Fruit fly (Drosophila melanogaster) whole organism, prepupa: ENCODE results near the gene TwdlD.

ENCODE experiments used
- CG10669 ChIP-seq: fragments of 200-800 bp; sonication (Bioruptor generic); optimal IDR thresholded peaks from 3 replicates; lab custom pipeline; 2018; ENCODE audit warnings: missing biosample characterization, mild to moderate bottlenecking, missing genetic modification characterization, moderate library complexity
- CG31627 ChIP-seq: fragments of 200-800 bp; sonication (Bioruptor generic); optimal IDR thresholded peaks from 3 replicates; lab custom pipeline; 2016; ENCODE audit warnings: missing biosample characterization, missing genetic modification characterization
- CG6808 ChIP-seq: fragments of 200-800 bp; sonication (Bioruptor generic); optimal IDR thresholded peaks from 3 replicates; lab custom pipeline; 2017; ENCODE audit warnings: missing biosample characterization, missing genetic modification characterization, mild to moderate bottlenecking, moderate library complexity, missing genetic modification reagents
- CG7368 ChIP-seq: fragments of 200-800 bp; sonication (Bioruptor generic); optimal IDR thresholded peaks from 3 replicates; lab custom pipeline; 2016; ENCODE audit warnings: missing biosample characterization, missing genetic modification characterization
- Hr38 ChIP-seq: sonication (Bioruptor generic); optimal IDR thresholded peaks from 2 replicates; lab custom pipeline; 2016; ENCODE audit warnings: missing biosample characterization, missing genetic modification characterization
- Hr39 ChIP-seq: fragments of 200-800 bp; sonication (Bioruptor generic); optimal IDR thresholded peaks from 2 replicates; lab custom pipeline; 2016; ENCODE audit warnings: missing biosample characterization, missing genetic modification characterization
- esn ChIP-seq: fragments of 200-800 bp; sonication (Bioruptor generic); optimal IDR thresholded peaks from 2 replicates; lab custom pipeline; 2016; ENCODE audit warnings: missing biosample characterization, mild to moderate bottlenecking, missing genetic modification characterization, moderate library complexity
- pdm3 ChIP-seq: fragments of 200-800 bp; sonication (Bioruptor generic); optimal IDR thresholded peaks from 3 replicates; lab custom pipeline; 2016; ENCODE audit warnings: missing biosample characterization, missing genetic modification characterization

- TF ChIP-seq CG6808 (GFP tag; lab: Kevin White, UChicago): no peak
- no peak for TF ChIP-seq CG7368 (GFP tag; lab: Kevin White, UChicago)
- no peak for TF ChIP-seq pdm3
- TF ChIP-seq Hr39 (GFP tag; lab: Kevin White, UChicago): no peak
- TF ChIP-seq CG31627: no peak
- TF ChIP-seq esn: no peak
- no peak for TF ChIP-seq CG10669 (GFP tag; lab: Kevin White, UChicago)
- TF ChIP-seq Hr38 (GFP tag; lab: Kevin White, UChicago): no peak
Measured at dm6 chr3R:26626638-26627037, 13.2 kb upstream of the TwdlD start, which contains the start of gene TwdlO.
